Fruit fly (Drosophila melanogaster) ovary, adult (tissue): Measurements from ENCODE around the gene Fdx2.
A peak's percentile ranks its signal among the peaks of the same experiment; 100 is the strongest.

Source experiments
- CG17801 ChIP-seq: fragments of 200-800 bp; optimal IDR thresholded peaks from 2 replicates; lab custom pipeline; 2019; ENCODE audit warnings: missing biosample characterization, mild to moderate bottlenecking, missing genetic modification characterization, moderate library complexity; ENCODE audit not compliant: partially characterized antibody

Fdx2 gene

DNA sequence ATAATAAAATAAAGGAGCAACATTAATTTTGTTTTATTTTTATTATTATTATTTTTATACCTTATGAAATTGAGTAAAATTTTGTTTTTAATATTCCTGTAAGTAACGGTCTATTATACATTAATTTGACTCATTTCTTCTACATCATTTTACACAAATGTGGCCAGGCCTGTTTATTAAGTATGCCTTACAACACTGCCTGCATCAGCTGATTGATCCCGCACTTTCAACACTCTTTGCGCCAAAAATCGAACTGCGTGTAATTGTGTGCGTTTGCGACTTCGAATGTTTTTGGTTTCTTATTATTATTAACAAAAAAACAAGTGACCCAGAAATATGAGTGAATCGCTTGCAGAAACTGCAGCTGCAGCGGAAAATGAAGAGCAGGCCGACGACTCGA lies 21.0 kb downstream of the Fdx2 start, which contains the start of gene Claspin:
Claspin (plus strand) TSS at position 185 of the 400 bp plus-strand sequence.
- no peak for TF ChIP-seq CG17801 (GFP tag; lab: Kevin White, UChicago)

dm6 chr3L:4318677-4319580 lies 26.6 kb downstream of the Fdx2 start, which contains the start of gene PMP34:
PMP34 (plus strand) TSS chr3L:4318755.
- peak; percentile 27 for TF ChIP-seq CG17801 (GFP tag; lab: Kevin White, UChicago)

DNA sequence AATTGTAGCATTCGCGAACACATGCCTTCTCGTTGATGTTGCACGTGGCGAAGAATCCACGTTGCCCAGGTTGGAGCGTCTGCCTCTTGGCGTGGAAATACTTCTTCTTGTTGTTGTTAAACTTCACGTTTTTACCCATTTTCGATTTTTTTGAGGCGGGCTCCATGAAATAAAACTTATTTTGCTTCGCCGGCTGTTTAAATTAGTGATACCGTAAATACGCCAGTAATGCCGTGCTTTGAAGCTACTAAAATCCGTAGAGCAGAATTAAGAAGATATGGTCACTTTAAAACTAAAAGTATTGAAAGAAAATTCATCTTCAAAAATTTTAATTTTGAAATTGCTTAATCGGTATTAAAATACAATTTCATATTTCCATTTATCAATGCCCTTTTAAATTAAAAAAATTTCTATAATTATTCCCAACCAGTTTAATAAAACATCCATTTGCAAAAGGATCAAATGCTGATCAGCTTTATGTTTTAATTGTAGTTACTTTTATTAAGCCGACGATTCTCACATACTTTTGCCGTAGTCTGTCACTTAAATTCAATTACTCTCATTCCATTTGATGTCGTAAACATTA lies 29.8 kb downstream of the Fdx2 start, which contains the start of gene CG15014:
CG15014 (minus strand) TSS at position 228 of the 586 bp plus-strand sequence.
- TF ChIP-seq CG17801 (GFP tag; lab: Kevin White, UChicago): no peak

dm6 chr3L:4328048-4328447 lies 35.8 kb downstream of the Fdx2 start:
- TF ChIP-seq CG17801 (GFP tag; lab: Kevin White, UChicago): no peak

- no peak for TF ChIP-seq CG17801 (GFP tag; lab: Kevin White, UChicago)
Measured at dm6 chr3L:4336588-4336987, 44.3 kb downstream of the Fdx2 start.

- TF ChIP-seq CG17801 (GFP tag; lab: Kevin White, UChicago): no peak
Measured at dm6 chr3L:4339525-4339924, 47.2 kb downstream of the Fdx2 start.

dm6 chr3L:4340227-4340626 lies 47.9 kb downstream of the Fdx2 start:
- TF ChIP-seq CG17801 (GFP tag; lab: Kevin White, UChicago): no peak

DNA sequence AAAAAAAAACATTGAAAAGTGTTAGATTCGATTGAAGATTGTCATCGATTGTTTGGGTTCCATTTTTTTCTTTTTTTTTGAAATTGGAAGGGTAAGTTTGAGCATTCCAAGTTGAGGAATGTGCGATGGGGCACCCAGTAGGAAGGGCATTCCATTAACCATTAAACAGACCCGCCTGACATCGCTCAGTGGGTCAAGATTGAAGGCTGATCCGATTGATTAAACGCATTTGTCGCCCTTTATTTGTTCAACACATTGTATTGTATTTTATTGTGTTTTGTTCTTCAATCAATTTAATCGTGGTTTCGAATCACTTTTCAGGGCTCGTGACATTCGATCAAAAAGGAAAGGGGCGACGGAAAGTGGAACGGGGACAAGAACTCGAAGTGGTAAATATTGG lies 48.8 kb downstream of the Fdx2 start:
- no peak for TF ChIP-seq CG17801 (GFP tag; lab: Kevin White, UChicago)
